Fruit fly (Drosophila melanogaster): Measurements from ENCODE around the gene CG13311.

CG13311 gene

dm6 chr3L:8763037-8763454, 38.9 kb downstream of the CG13311 start (continued):
- TF ChIP-seq svp (GFP tag): no peak
- TF ChIP-seq pdm3 (GFP tag; optimal IDR thresholded peaks at IDR 0.05): peak; percentile 44
- TF ChIP-seq Ets21C (GFP tag; optimal IDR thresholded peaks at IDR 0.05): no peak
- TF ChIP-seq topi (GFP tag; optimal IDR thresholded peaks at IDR 0.05): no peak
- peak; percentile 58 for TF ChIP-seq achi (GFP tag; optimal IDR thresholded peaks at IDR 0.05)
- peak; percentile 20 for TF ChIP-seq CG6276 (GFP tag; optimal IDR thresholded peaks at IDR 0.05)
- TF ChIP-seq Hr4 (GFP tag; optimal IDR thresholded peaks at IDR 0.05): peak; percentile 40
- TF ChIP-seq fd59A (GFP tag; optimal IDR thresholded peaks at IDR 0.05): no peak
- TF ChIP-seq CG16779 (tag; optimal IDR thresholded peaks at IDR 0.05): no peak
- TF ChIP-seq CG3919 (GFP tag; optimal IDR thresholded peaks at IDR 0.05): no peak
- no peak for TF ChIP-seq CG8319 (GFP tag; optimal IDR thresholded peaks at IDR 0.05)
- no peak for TF ChIP-seq spab (GFP tag; optimal IDR thresholded peaks at IDR 0.05)
- no peak for TF ChIP-seq fd85E (GFP tag; optimal IDR thresholded peaks at IDR 0.05)
- TF ChIP-seq Met (GFP tag; optimal IDR thresholded peaks at IDR 0.05): peak; percentile 67
- TF ChIP-seq CG10631 (GFP tag; optimal IDR thresholded peaks at IDR 0.05): no peak
- TF ChIP-seq CG4318 (GFP tag; optimal IDR thresholded peaks at IDR 0.05): no peak
- TF ChIP-seq CG34406 (GFP tag; optimal IDR thresholded peaks at IDR 0.05): peak; percentile 59

dm6 chr3L:8755689-8756088, 46.3 kb downstream of the CG13311 start, which contains the start of gene CG6576:
TSS of gene CG6576 (plus strand) at chr3L:8755989.
- TF ChIP-seq Lpt (GFP tag; optimal IDR thresholded peaks at IDR 0.05) (no peak), svp (GFP tag) (peak; percentile 35)

- TF ChIP-seq CG6276 (GFP tag; optimal IDR thresholded peaks at IDR 0.05) (peak; percentile 29), CG6808 (GFP tag; optimal IDR thresholded peaks at IDR 0.05) (no peak), acj6 (GFP tag; optimal IDR thresholded peaks at IDR 0.05) (no peak), CG8119 (GFP tag; IDR thresholded peaks at IDR 0.05) (peak; percentile 49; the same call in 1 of the 3 replicates), CG15336 (GFP tag; IDR thresholded peaks at IDR 0.05) (peak; percentile 59), CG11762 (GFP tag; optimal IDR thresholded peaks at IDR 0.05; ENCODE audit: insufficient read depth) (no peak), CG3032 (tag; optimal IDR thresholded peaks at IDR 0.05) (no peak), CG10631 (GFP tag; optimal IDR thresholded peaks at IDR 0.05) (no peak), CG1621 (tag; optimal IDR thresholded peaks at IDR 0.05) (no peak), Ets96B (tag; optimal IDR thresholded peaks at IDR 0.05) (no peak), fd85E (GFP tag; optimal IDR thresholded peaks at IDR 0.05) (no peak), spab (GFP tag; optimal IDR thresholded peaks at IDR 0.05) (no peak), Lpt (GFP tag; optimal IDR thresholded peaks at IDR 0.05) (no peak), CG11294 (GFP tag; IDR thresholded peaks at IDR 0.05) (no peak), Met (GFP tag; optimal IDR thresholded peaks at IDR 0.05) (no peak), Eip78C (GFP tag) (peak; percentile 50), CG10669 (GFP tag; optimal IDR thresholded peaks at IDR 0.05) (no peak), net (GFP tag; optimal IDR thresholded peaks at IDR 0.05) (no peak), Sox14 (GFP tag; optimal IDR thresholded peaks at IDR 0.05) (no peak), pdm3 (GFP tag; optimal IDR thresholded peaks at IDR 0.05) (no peak), CG6163 (GFP tag; IDR thresholded peaks at IDR 0.05) (0 out of 3 replicates have a peak, but pooled peaks have one; percentile 9), CG16779 (tag; optimal IDR thresholded peaks at IDR 0.05) (peak; percentile 13), topi (GFP tag; optimal IDR thresholded peaks at IDR 0.05) (no peak), CG34406 (GFP tag; optimal IDR thresholded peaks at IDR 0.05) (no peak)
Measured at dm6 chr3L:8753592-8753991, 48.4 kb downstream of the CG13311 start, which contains the start of gene Fhos. TSS of gene Fhos (plus strand) at chr3L:8753619.
